Worm (Caenorhabditis elegans): ENCODE measurements around the gene H20J04.4.
A peak's percentile ranks its signal among the peaks of the same experiment; 100 is the strongest.

The H20J04.4 gene

ce11 chrII:4358765-4359164, 29.9 kb downstream of the H20J04.4 start, which contains the start of gene lat-2:
Gene lat-2, plus strand, starts transcription at chrII:4359065.
- no peak for TF ChIP-seq ceh-100 (GFP tag; IDR thresholded peaks at IDR 0.05)
- no peak for TF ChIP-seq ceh-27 (GFP tag; optimal IDR thresholded peaks at IDR 0.05)
- TF ChIP-seq Y79H2A.3 (GFP tag; conservative IDR thresholded peaks at IDR 0.05): no peak
- no peak for TF ChIP-seq Y67H2A.10 (GFP tag; conservative IDR thresholded peaks at IDR 0.05)
- no peak for TF ChIP-seq attf-3 (GFP tag; conservative IDR thresholded peaks at IDR 0.05)
- TF ChIP-seq mes-4 (tag; optimal IDR thresholded peaks at IDR 0.05): no peak
- TF ChIP-seq pha-4 (tag; optimal IDR thresholded peaks at IDR 0.05): no peak

DNA sequence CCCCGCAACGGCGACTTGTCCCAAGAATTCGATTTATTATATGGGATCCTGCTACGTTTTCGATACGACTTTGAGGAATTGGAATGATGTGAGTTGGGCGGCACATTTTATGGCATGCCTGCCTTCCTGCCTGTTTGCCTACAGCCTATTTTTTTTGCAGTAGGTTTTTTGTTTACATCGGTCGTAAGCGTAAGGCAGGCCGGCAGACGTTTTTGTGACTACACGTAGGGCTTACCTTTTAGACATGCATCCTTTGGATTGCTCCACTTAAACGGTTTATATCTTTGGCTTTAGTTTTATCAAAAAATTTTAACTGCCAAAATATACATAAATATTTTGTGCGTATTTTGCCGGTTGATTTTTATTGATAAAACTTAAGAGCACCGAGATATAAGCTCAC, 30.4 kb downstream of the H20J04.4 start:
- TF ChIP-seq cebp-2 (GFP tag; IDR thresholded peaks at IDR 0.05): no peak
- TF ChIP-seq pbrm-1 (GFP tag; IDR thresholded peaks at IDR 0.05): no peak
- no peak for TF ChIP-seq repo-1 (tag; optimal IDR thresholded peaks at IDR 0.05)
- no peak for TF ChIP-seq egl-18 (GFP tag; IDR thresholded peaks at IDR 0.05)
- no peak for TF ChIP-seq hsf-1 (GFP tag; IDR thresholded peaks at IDR 0.05)
- TF ChIP-seq D2030.7 (GFP tag; IDR thresholded peaks at IDR 0.05): no peak
- no peak for TF ChIP-seq ceh-40 (GFP tag; IDR thresholded peaks at IDR 0.05)

- TF ChIP-seq madf-8 (GFP tag; conservative IDR thresholded peaks at IDR 0.05): no peak
- no peak for TF ChIP-seq cebp-1 (GFP tag; IDR thresholded peaks at IDR 0.05)
- TF ChIP-seq cebp-1 (tag; optimal IDR thresholded peaks at IDR 0.05): no peak
- no peak for TF ChIP-seq let-526 (GFP tag; IDR thresholded peaks at IDR 0.05)
- peak; percentile 72 for TF ChIP-seq hmg-1.2 (GFP tag; IDR thresholded peaks at IDR 0.05)
- no peak for TF ChIP-seq madf-10 (tag; optimal IDR thresholded peaks at IDR 0.05)
- no peak for TF ChIP-seq bed-1 (GFP tag; IDR thresholded peaks at IDR 0.05)
Observed at ce11 chrII:4362088-4362487, 33.3 kb downstream of the H20J04.4 start.

ce11 chrII:4367923-4368322, 39.1 kb downstream of the H20J04.4 start, which contains the start of gene try-9:
Gene try-9, plus strand, starts transcription at chrII:4368223.
- TF ChIP-seq F55B11.4 (tag; optimal IDR thresholded peaks at IDR 0.05; ENCODE audit: borderline replicate concordance, insufficient read depth) (no peak), snpc-1.3 (tag; optimal IDR thresholded peaks at IDR 0.05; ENCODE audit: insufficient read depth) (no peak), hlh-26 (GFP tag; conservative IDR thresholded peaks at IDR 0.05) (no peak), aptf-2 (GFP tag; conservative IDR thresholded peaks at IDR 0.05) (no peak), B0035.1 (tag; optimal IDR thresholded peaks at IDR 0.05) (no peak), let-607 (tag; optimal IDR thresholded peaks at IDR 0.05) (no peak), cebp-2 (GFP tag; IDR thresholded peaks at IDR 0.05) (no peak), T07F8.4 (tag; optimal IDR thresholded peaks at IDR 0.05) (no peak), lin-40 (tag; optimal IDR thresholded peaks at IDR 0.05) (no peak), gei-17 (GFP tag; optimal IDR thresholded peaks at IDR 0.05) (no peak)

DNA sequence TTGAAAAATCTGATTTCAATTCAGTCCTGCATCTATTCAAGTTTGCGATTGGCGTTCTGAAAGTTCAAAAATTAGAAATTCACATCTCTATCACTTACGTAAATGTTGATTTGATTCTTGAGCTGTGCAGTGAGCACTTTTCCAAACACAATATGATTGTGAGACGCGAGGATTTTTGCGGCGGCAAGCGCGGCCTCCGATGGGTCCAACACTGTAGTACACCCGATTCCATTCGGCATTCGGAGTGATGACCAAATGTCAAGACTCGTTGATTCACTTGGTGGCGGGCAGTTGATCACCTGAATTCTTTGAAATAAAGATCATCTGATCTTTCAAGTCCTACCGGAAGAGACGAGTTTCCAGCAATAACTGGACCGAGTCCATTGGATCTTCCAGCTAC, 40.9 kb downstream of the H20J04.4 start:
- no peak for TF ChIP-seq F49E8.2 (tag; optimal IDR thresholded peaks at IDR 0.05; ENCODE audit: insufficient read depth)
- no peak for TF ChIP-seq nhr-120 (GFP tag; IDR thresholded peaks at IDR 0.05)
- no peak for TF ChIP-seq B0035.1 (tag; optimal IDR thresholded peaks at IDR 0.05)
